Fruit fly (Drosophila melanogaster): ENCODE measurements around the gene CG7049.

CG7049 gene

DNA sequence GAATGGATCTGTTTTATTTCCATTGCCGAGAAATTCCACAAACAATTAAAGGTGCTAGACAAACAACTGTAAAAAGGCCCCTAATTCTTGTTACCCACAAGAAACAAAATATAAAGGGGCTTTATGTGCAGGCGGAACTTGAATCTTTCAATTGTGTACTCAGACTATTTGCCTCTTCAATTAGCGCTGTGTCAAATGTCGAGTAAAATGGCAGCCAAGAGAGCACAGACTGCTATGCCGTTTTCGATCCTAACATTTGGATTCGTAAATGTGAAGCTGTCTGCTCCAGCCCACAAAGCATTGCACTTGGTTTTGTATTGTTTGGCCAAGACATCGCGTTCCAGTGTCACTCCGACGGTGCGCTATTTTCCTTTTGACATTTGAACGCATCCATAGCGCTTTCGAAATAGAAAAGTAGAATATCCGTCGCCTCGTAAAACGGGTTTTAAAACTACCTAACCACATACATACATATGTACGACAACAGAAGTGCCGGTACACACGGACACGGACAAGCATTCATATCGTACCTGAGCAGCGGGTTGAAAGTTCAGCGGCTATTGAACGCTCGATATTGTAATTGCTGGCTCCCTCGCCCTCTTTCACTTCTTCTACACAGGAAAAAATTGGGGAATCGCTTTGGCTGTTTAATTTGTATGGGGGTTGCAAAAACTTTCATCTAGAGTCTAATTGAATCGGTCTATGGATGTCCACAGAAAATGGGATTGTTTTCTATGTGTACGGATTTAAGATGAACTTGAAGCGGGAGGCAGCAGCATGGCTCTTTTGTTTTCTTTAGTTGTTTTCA lies 9.8 kb downstream of the CG7049 start (continued):
- TF ChIP-seq CG15514 (GFP tag; optimal IDR thresholded peaks at IDR 0.05) = no peak
- no peak for TF ChIP-seq hbn (GFP tag; IDR thresholded peaks at IDR 0.05; ENCODE audit: partially characterized antibody)
- no peak for TF ChIP-seq CG4328 (GFP tag; optimal IDR thresholded peaks at IDR 0.05)
- no peak for TF ChIP-seq CkIIα-i1 (GFP tag; IDR thresholded peaks at IDR 0.05)
- no peak for TF ChIP-seq lov (optimal IDR thresholded peaks at IDR 0.05)
- TF ChIP-seq lov (GFP tag; IDR thresholded peaks at IDR 0.05) = no peak
- no peak for TF ChIP-seq eyg (GFP tag; optimal IDR thresholded peaks at IDR 0.05)
- peak; percentile 3 for TF ChIP-seq CG17359 (tag; optimal IDR thresholded peaks at IDR 0.05)
- TF ChIP-seq Sry-δ (GFP tag; optimal IDR thresholded peaks at IDR 0.05) = no peak
- no peak for TF ChIP-seq Fer3 (tag; optimal IDR thresholded peaks at IDR 0.05)
- TF ChIP-seq Atf3 (GFP tag; optimal IDR thresholded peaks at IDR 0.05) = no peak
- TF ChIP-seq Nf-YC (tag; optimal IDR thresholded peaks at IDR 0.05) = no peak
- TF ChIP-seq CG6854 (GFP tag; optimal IDR thresholded peaks at IDR 0.05) = no peak
- no peak for TF ChIP-seq pum (GFP tag; optimal IDR thresholded peaks at IDR 0.05)
- TF ChIP-seq unc-4 (GFP tag; IDR thresholded peaks at IDR 0.05; ENCODE audit: partially characterized antibody) = no peak
- no peak for TF ChIP-seq Ptx1 (GFP tag; IDR thresholded peaks at IDR 0.05)
- no peak for TF ChIP-seq slou (GFP tag; optimal IDR thresholded peaks at IDR 0.05)
- TF ChIP-seq twi (tag; optimal IDR thresholded peaks at IDR 0.05) = no peak
- peak; percentile 30 for TF ChIP-seq phol (tag; optimal IDR thresholded peaks at IDR 0.05)
- TF ChIP-seq exex (tag; optimal IDR thresholded peaks at IDR 0.05) = no peak
- TF ChIP-seq tup (GFP tag; optimal IDR thresholded peaks at IDR 0.05) = no peak
- TF ChIP-seq Ets97D (GFP tag; optimal IDR thresholded peaks at IDR 0.05) = no peak
- peak; percentile 3 for TF ChIP-seq Sox102F (GFP tag; optimal IDR thresholded peaks at IDR 0.05)
- TF ChIP-seq emc (GFP tag; optimal IDR thresholded peaks at IDR 0.05) = no peak
- TF ChIP-seq Lhr (GFP tag; optimal IDR thresholded peaks at IDR 0.05) = no peak
- no peak for TF ChIP-seq gcm2 (GFP tag; optimal IDR thresholded peaks at IDR 0.05)
- no peak for TF ChIP-seq CG12071 (GFP tag; optimal IDR thresholded peaks at IDR 0.05)
- TF ChIP-seq CG18599 (GFP tag; optimal IDR thresholded peaks at IDR 0.05) = peak; percentile 50
- TF ChIP-seq row (GFP tag; IDR thresholded peaks at IDR 0.05) = 0 out of 3 replicates have a peak, but pooled peaks have one; percentile 24
- TF ChIP-seq Six4 (GFP tag; optimal IDR thresholded peaks at IDR 0.05) = no peak
- TF ChIP-seq CG11093 (GFP tag; IDR thresholded peaks at IDR 0.05) = no peak
- peak; percentile 42 for TF ChIP-seq unpg (GFP tag; optimal IDR thresholded peaks at IDR 0.05)
- no peak for TF ChIP-seq CG32772 (GFP tag; IDR thresholded peaks at IDR 0.05)
- TF ChIP-seq CG12659 (GFP tag; optimal IDR thresholded peaks at IDR 0.05) = no peak
- TF ChIP-seq yki (optimal IDR thresholded peaks at IDR 0.05) = no peak
- no peak for TF ChIP-seq Optix (GFP tag; IDR thresholded peaks at IDR 0.05)
- peak; percentile 0 for TF ChIP-seq Xbp1 (GFP tag; optimal IDR thresholded peaks at IDR 0.05)
- TF ChIP-seq MESR4 (GFP tag; optimal IDR thresholded peaks at IDR 0.05) = no peak
- TF ChIP-seq CG17829 (tag; optimal IDR thresholded peaks at IDR 0.05) = peak; percentile 7
- no peak for TF ChIP-seq fd64A (GFP tag; optimal IDR thresholded peaks at IDR 0.05)
- TF ChIP-seq rib (GFP tag; IDR thresholded peaks at IDR 0.05) = no peak
- TF ChIP-seq Trl (optimal IDR thresholded peaks at IDR 0.05) = no peak
- TF ChIP-seq Trl (GFP tag; optimal IDR thresholded peaks at IDR 0.05) = peak; percentile 2
- no peak for TF ChIP-seq Gsc (GFP tag; IDR thresholded peaks at IDR 0.05)
- no peak for TF ChIP-seq Bgb (GFP tag; IDR thresholded peaks at IDR 0.05; ENCODE audit: partially characterized antibody)
- 0 out of 2 replicates have a peak, but pooled peaks have one; percentile 20 for TF ChIP-seq amos (GFP tag; IDR thresholded peaks at IDR 0.05; ENCODE audit: partially characterized antibody)
- no peak for TF ChIP-seq az2 (GFP tag; optimal IDR thresholded peaks at IDR 0.05)
- TF ChIP-seq hb (GFP tag; IDR thresholded peaks at IDR 0.05; ENCODE audit: partially characterized antibody) = no peak
- TF ChIP-seq CG10979 (tag; optimal IDR thresholded peaks at IDR 0.05) = peak; percentile 60
- no peak for TF ChIP-seq CG16813 (GFP tag; IDR thresholded peaks at IDR 0.05; ENCODE audit: partially characterized antibody)
